Fruit fly (Drosophila melanogaster) whole organism, embryonic: ENCODE data around the gene Ugt35E1.

ENCODE experiments used
- BtbVII ChIP-seq: fragments of 200-800 bp; sonication (Bioruptor generic); optimal IDR thresholded peaks from 3 replicates; lab custom pipeline; 2017; ENCODE audit warnings: missing biosample characterization, mild to moderate bottlenecking, missing genetic modification characterization
- CG10543 ChIP-seq: fragments of 200-800 bp; sonication (Bioruptor generic); optimal IDR thresholded peaks from 3 replicates; lab custom pipeline; 2017; ENCODE audit warnings: missing biosample characterization, mild to moderate bottlenecking, missing genetic modification characterization, moderate library complexity
- CG10959 ChIP-seq: fragments of 200-800 bp; sonication (Bioruptor generic); IDR thresholded peaks from 2 replicates; pipeline ENCODE4 v1.3.6; 2022; ENCODE audit warnings: missing biosample characterization, missing genetic modification characterization
- CG11247 ChIP-seq: fragments of 200-800 bp; sonication (Bioruptor generic); IDR thresholded peaks from 2 replicates; pipeline ENCODE4 v1.3.6; 2022; ENCODE audit warnings: missing biosample characterization, missing genetic modification characterization
- CG12769 ChIP-seq: fragments of 200-800 bp; sonication (Bioruptor generic); optimal IDR thresholded peaks from 2 replicates; lab custom pipeline; 2019; ENCODE audit warnings: missing biosample characterization, mild to moderate bottlenecking, missing genetic modification characterization, moderate library complexity
- CG13296 ChIP-seq: fragments of 200-800 bp; sonication (Bioruptor generic); optimal IDR thresholded peaks from 3 replicates; lab custom pipeline; 2018; ENCODE audit warnings: missing biosample characterization, mild to moderate bottlenecking, missing genetic modification characterization
- CG13624 ChIP-seq: fragments of 200-800 bp; sonication (Bioruptor generic); optimal IDR thresholded peaks from 2 replicates; lab custom pipeline; 2016; ENCODE audit warnings: missing biosample characterization, missing genetic modification characterization
- CG18599 ChIP-seq: fragments of 200-800 bp; sonication (Bioruptor generic); optimal IDR thresholded peaks from 3 replicates; lab custom pipeline; 2017; ENCODE audit warnings: missing biosample characterization, missing genetic modification characterization, mild to moderate bottlenecking, moderate library complexity, missing genetic modification reagents
- CG2199 ChIP-seq: fragments of 200-800 bp; sonication (Bioruptor generic); IDR thresholded peaks from 3 replicates; pipeline ENCODE4 v1.3.6; 2022; ENCODE audit warnings: missing biosample characterization, missing genetic modification characterization
- CG30431 ChIP-seq: fragments of 200-800 bp; sonication (Bioruptor generic); optimal IDR thresholded peaks from 2 replicates; lab custom pipeline; 2017; ENCODE audit warnings: missing biosample characterization, missing genetic modification characterization
- CG31224 ChIP-seq: fragments of 200-800 bp; sonication (Bioruptor generic); IDR thresholded peaks from 2 replicates; pipeline ENCODE4 v1.3.6; 2022; ENCODE audit warnings: missing biosample characterization, missing genetic modification characterization
- CG3163 ChIP-seq: fragments of 200-800 bp; sonication (Bioruptor generic); optimal IDR thresholded peaks from 3 replicates; lab custom pipeline; 2016; ENCODE audit warnings: missing biosample characterization, missing genetic modification characterization
- CG34376 ChIP-seq: fragments of 200-800 bp; sonication (Bioruptor generic); optimal IDR thresholded peaks from 2 replicates; lab custom pipeline; 2018; ENCODE audit warnings: missing biosample characterization, mild to moderate bottlenecking, missing genetic modification characterization
- CG4820 ChIP-seq: fragments of 200-800 bp; sonication (Bioruptor generic); optimal IDR thresholded peaks from 3 replicates; lab custom pipeline; 2016; ENCODE audit warnings: missing biosample characterization, missing genetic modification characterization
- CG6765 ChIP-seq: fragments of 200-800 bp; sonication (Bioruptor generic); optimal IDR thresholded peaks from 3 replicates; lab custom pipeline; 2017; ENCODE audit warnings: missing biosample characterization, mild to moderate bottlenecking, missing genetic modification characterization
- CG7745 ChIP-seq: fragments of 200-800 bp; sonication (Bioruptor generic); optimal IDR thresholded peaks from 2 replicates; lab custom pipeline; 2018; ENCODE audit warnings: missing biosample characterization, mild to moderate bottlenecking, missing genetic modification characterization, moderate library complexity
- CG8290 ChIP-seq, 3 experiments: fragments of 200-800 bp; sonication (Bioruptor generic); optimal IDR thresholded peaks; 2 replicates each; lab custom pipeline; 2016 to 2019; ENCODE audit warnings: missing biosample characterization in 3 of 3, missing genetic modification characterization in 3 of 3, mild to moderate bottlenecking in 2 of 3, moderate library complexity in 1 of 3
- Chrac-16 ChIP-seq: fragments of 200-800 bp; sonication (Bioruptor generic); optimal IDR thresholded peaks from 3 replicates; lab custom pipeline; 2016; ENCODE audit warnings: missing biosample characterization, missing genetic modification characterization
- CrebB ChIP-seq: fragments of 200-800 bp; sonication (Bioruptor generic); optimal IDR thresholded peaks from 3 replicates; lab custom pipeline; 2018; ENCODE audit warnings: missing biosample characterization, mild to moderate bottlenecking, missing genetic modification characterization
- D19A ChIP-seq: fragments of 200-800 bp; optimal IDR thresholded peaks from 3 replicates; lab custom pipeline; 2019; ENCODE audit warnings: missing biosample characterization, mild to moderate bottlenecking, missing genetic modification characterization, moderate library complexity
- Dad ChIP-seq: fragments of 200-800 bp; sonication (Bioruptor generic); optimal IDR thresholded peaks from 3 replicates; lab custom pipeline; 2016; ENCODE audit warnings: missing biosample characterization, missing genetic modification characterization
- Dbx ChIP-seq: fragments of 200-800 bp; sonication (Bioruptor generic); IDR thresholded peaks from 3 replicates; pipeline ENCODE4 v1.3.6; 2022; ENCODE audit warnings: missing biosample characterization, missing genetic modification characterization
- Deaf1 ChIP-seq: fragments of 200-800 bp; optimal IDR thresholded peaks from 3 replicates; lab custom pipeline; 2019; ENCODE audit warnings: missing biosample characterization, mild to moderate bottlenecking, missing genetic modification characterization, moderate library complexity
- Ets65A ChIP-seq: fragments of 200-800 bp; sonication (Bioruptor generic); peaks from one replicate; lab custom pipeline; 2016; ENCODE audit warnings: missing biosample characterization, missing genetic modification characterization
- GATAe ChIP-seq: fragments of 200-800 bp; sonication (Bioruptor generic); conservative IDR thresholded peaks from 2 replicates; pipeline ENCODE4 v1.3.6; 2022; ENCODE audit warnings: missing biosample characterization, missing genetic modification characterization
- Hey ChIP-seq: fragments of 200-800 bp; sonication (Bioruptor generic); optimal IDR thresholded peaks from 3 replicates; lab custom pipeline; 2018; ENCODE audit warnings: missing biosample characterization, mild to moderate bottlenecking, missing genetic modification characterization
- Hr78 ChIP-seq, 2 experiments: fragments of 200-800 bp in 1 of 2; fragments of >200 bp in 1 of 2; sonication (Bioruptor generic) in 1 of 2; optimal IDR thresholded peaks; 2 replicates each; lab custom pipeline; 2017 to 2019; ENCODE audit warnings: missing biosample characterization in 2 of 2, missing genetic modification characterization in 2 of 2, mild to moderate bottlenecking in 1 of 2, moderate library complexity in 1 of 2
- MTF-1 ChIP-seq: fragments of 200-800 bp; sonication (Bioruptor generic); optimal IDR thresholded peaks from 2 replicates; lab custom pipeline; 2018; ENCODE audit warnings: missing biosample characterization, mild to moderate bottlenecking, missing genetic modification characterization, borderline replicate concordance
- Med ChIP-seq: fragments of 200-800 bp; sonication (Bioruptor generic); peaks from one replicate; lab custom pipeline; 2016; ENCODE audit warnings: missing biosample characterization, missing genetic modification characterization, mild to moderate bottlenecking, inconsistent platforms, moderate library complexity
- NFAT ChIP-seq: fragments of 200-800 bp; sonication (Bioruptor generic); IDR thresholded peaks from 2 replicates; pipeline ENCODE4 v1.3.6; 2022; ENCODE audit warnings: missing biosample characterization, missing genetic modification characterization
- Pdp1 ChIP-seq, 2 experiments: fragments of 200-800 bp; sonication (Bioruptor generic); optimal IDR thresholded peaks; 3 replicates each; lab custom pipeline; 2016; ENCODE audit warnings: missing biosample characterization in 2 of 2, missing genetic modification characterization in 2 of 2, mild to moderate bottlenecking in 1 of 2, moderate library complexity in 1 of 2
- br ChIP-seq: fragments of >200 bp; optimal IDR thresholded peaks from 2 replicates; lab custom pipeline; 2017
- cwo ChIP-seq: fragments of 200-800 bp; sonication (Bioruptor generic); optimal IDR thresholded peaks from 3 replicates; lab custom pipeline; 2017; ENCODE audit warnings: missing biosample characterization, missing genetic modification characterization, mild to moderate bottlenecking, moderate library complexity, missing genetic modification reagents
- exex ChIP-seq: fragments of 200-800 bp; sonication (Bioruptor generic); optimal IDR thresholded peaks from 4 replicates; lab custom pipeline; 2018; ENCODE audit warnings: missing biosample characterization, mild to moderate bottlenecking, missing genetic modification characterization, moderate library complexity
- gem ChIP-seq: fragments of 200-800 bp; sonication (Bioruptor generic); optimal IDR thresholded peaks from 2 replicates; lab custom pipeline; 2019; ENCODE audit warnings: missing biosample characterization, mild to moderate bottlenecking, missing genetic modification characterization, moderate library complexity
- grn ChIP-seq: fragments of 200-800 bp; sonication (Bioruptor generic); optimal IDR thresholded peaks from 3 replicates; lab custom pipeline; 2017; ENCODE audit warnings: missing biosample characterization, missing genetic modification characterization
- gsb ChIP-seq: fragments of 200-800 bp; sonication (Bioruptor generic); IDR thresholded peaks from 2 replicates; pipeline ENCODE4 v1.3.6; 2022; ENCODE audit warnings: missing biosample characterization, missing genetic modification characterization
- mirr ChIP-seq: fragments of 200-800 bp; sonication (Bioruptor generic); optimal IDR thresholded peaks from 3 replicates; lab custom pipeline; 2018; ENCODE audit warnings: missing biosample characterization, mild to moderate bottlenecking, missing genetic modification characterization
- nom ChIP-seq: fragments of 200-800 bp; sonication (Bioruptor generic); optimal IDR thresholded peaks from 2 replicates; lab custom pipeline; 2017; ENCODE audit warnings: missing biosample characterization, missing genetic modification characterization, mild to moderate bottlenecking, moderate library complexity, missing genetic modification reagents
- onecut ChIP-seq: fragments of 200-800 bp; sonication (Bioruptor generic); IDR thresholded peaks from 2 replicates; pipeline ENCODE4 v1.3.6; 2022; ENCODE audit warnings: missing biosample characterization, missing genetic modification characterization
- p53 ChIP-seq: fragments of 200-800 bp; sonication (Bioruptor generic); optimal IDR thresholded peaks from 2 replicates; lab custom pipeline; 2016; ENCODE audit warnings: missing biosample characterization, missing genetic modification characterization
- rib ChIP-seq: fragments of 200-800 bp; sonication (Bioruptor generic); IDR thresholded peaks from 2 replicates; pipeline ENCODE4 v1.3.6; 2022; ENCODE audit warnings: missing biosample characterization, missing genetic modification characterization
- salm ChIP-seq: fragments of 200-800 bp; sonication (Bioruptor generic); optimal IDR thresholded peaks from 2 replicates; lab custom pipeline; 2018; ENCODE audit warnings: missing biosample characterization, mild to moderate bottlenecking, missing genetic modification characterization
- sd ChIP-seq: fragments of 200-800 bp; sonication (Bioruptor generic); optimal IDR thresholded peaks from 3 replicates; lab custom pipeline; 2018; ENCODE audit warnings: missing biosample characterization, mild to moderate bottlenecking, missing genetic modification characterization, moderate library complexity
- sob ChIP-seq: fragments of 200-800 bp; sonication (Bioruptor generic); IDR thresholded peaks from 2 replicates; pipeline ENCODE4 v1.3.6; 2022; ENCODE audit warnings: missing biosample characterization, missing genetic modification characterization
- sr ChIP-seq: fragments of 200-800 bp; sonication (Bioruptor generic); IDR thresholded peaks from 3 replicates; pipeline ENCODE4 v1.3.6; 2022; ENCODE audit warnings: missing biosample characterization, missing genetic modification characterization
- sug ChIP-seq: fragments of 200-800 bp; optimal IDR thresholded peaks from 2 replicates; lab custom pipeline; 2019; ENCODE audit warnings: missing biosample characterization, mild to moderate bottlenecking, missing genetic modification characterization, moderate library complexity
- vnd ChIP-seq: fragments of 200-800 bp; sonication (Bioruptor generic); IDR thresholded peaks from 3 replicates; pipeline ENCODE4 v1.3.6; 2022; ENCODE audit warnings: missing biosample characterization, missing genetic modification characterization; ENCODE audit not compliant: partially characterized antibody
- vvl ChIP-seq: fragments of 200-800 bp; sonication (Bioruptor generic); IDR thresholded peaks from 2 replicates; pipeline ENCODE4 v1.3.6; 2022; ENCODE audit warnings: missing biosample characterization, missing genetic modification characterization
- wdn ChIP-seq: fragments of 200-800 bp; sonication (Bioruptor generic); IDR thresholded peaks from 2 replicates; pipeline ENCODE4 v1.3.6; 2022; ENCODE audit warnings: missing biosample characterization, missing genetic modification characterization
- yki ChIP-seq: fragments of >200 bp; optimal IDR thresholded peaks from 3 replicates; lab custom pipeline; 2018

Gene Ugt35E1

dm6 chr3R:11199227-11199835 is 33.5 kb upstream of the Ugt35E1 start:
- TF ChIP-seq sob (GFP tag; lab: Robert Waterston, UW) (0 out of 2 replicates have a peak, but pooled peaks have one; percentile 9), D19A (no peak), cwo (GFP tag; lab: Kevin White, UChicago) (peak; percentile 86), Deaf1 (peak; percentile 23), CG11247 (0 out of 2 replicates have a peak, but pooled peaks have one; percentile 29), Chrac-16 (no peak), yki (lab: Kevin White, UChicago) (no peak), CG8290 (GFP tag; optimal IDR thresholded peaks at IDR 0.05; lab: Kevin White, UChicago) (no peak), CG8290 (tag; optimal IDR thresholded peaks at IDR 0.05; lab: Kevin White, UChicago) (no peak), mirr (GFP tag; lab: Kevin White, UChicago) (peak; percentile 86), Dad (GFP tag; lab: Kevin White, UChicago) (no peak), Pdp1 (GFP tag; optimal IDR thresholded peaks at IDR 0.05; lab: Kevin White, UChicago) (peak in 1 of 2 experiments; percentile 84), onecut (GFP tag; lab: Robert Waterston, UW) (no peak), sug (tag; lab: Kevin White, UChicago) (peak; percentile 97), br (lab: Kevin White, UChicago) (no peak), CG31224 (GFP tag; lab: Robert Waterston, UW) (peak; percentile 74), CG10543 (GFP tag; lab: Kevin White, UChicago) (peak; percentile 24), CG12769 (tag; lab: Kevin White, UChicago) (peak; percentile 6), Hey (peak; percentile 83), Hr78 (GFP tag; optimal IDR thresholded peaks at IDR 0.05; lab: Kevin White, UChicago) (peak in 1 of 2 experiments; percentile 59), CrebB (tag; lab: Kevin White, UChicago) (no peak), vnd (GFP tag; lab: Robert Waterston, UW) (0 out of 3 replicates have a peak, but pooled peaks have one; percentile 31), exex (peak; percentile 98), CG4820 (no peak), grn (GFP tag; lab: Kevin White, UChicago) (peak; percentile 87), p53 (GFP tag; lab: Kevin White, UChicago) (no peak), CG7745 (peak; percentile 29), gem (tag; lab: Kevin White, UChicago) (peak; percentile 41), wdn (GFP tag; lab: Robert Waterston, UW) (no peak), sd (peak; percentile 82), CG6765 (GFP tag; lab: Kevin White, UChicago) (peak; percentile 12), CG10959 (no peak), CG34376 (GFP tag; lab: Kevin White, UChicago) (peak; percentile 64), BtbVII (GFP tag; lab: Kevin White, UChicago) (peak; percentile 32), rib (GFP tag; lab: Robert Waterston, UW) (no peak), CG18599 (GFP tag; lab: Kevin White, UChicago) (no peak), salm (tag; lab: Kevin White, UChicago) (peak; percentile 11), Ets65A (GFP tag; lab: Kevin White, UChicago) (peak; percentile 25), Med (GFP tag; lab: Kevin White, UChicago) (peak; percentile 50), GATAe (GFP tag; lab: Robert Waterston, UW) (peak; percentile 21; the same call in 1 of the 2 replicates)
- TF ChIP-seq, all 482 proteins: peak for 25

- TF ChIP-seq CG2199 (GFP tag; lab: Robert Waterston, UW) (peak; percentile 67; the same call in 1 of the 3 replicates), gsb (GFP tag; lab: Robert Waterston, UW) (no peak), CG3163 (GFP tag; lab: Kevin White, UChicago) (peak; percentile 43), vvl (peak; percentile 46; the same call in 1 of the 2 replicates), CG13624 (peak; percentile 12), CG13296 (no peak), sr (no peak), NFAT (GFP tag; lab: Robert Waterston, UW) (peak; percentile 60; the same call in 1 of the 2 replicates), CG30431 (GFP tag; lab: Kevin White, UChicago) (no peak), MTF-1 (GFP tag; lab: Kevin White, UChicago) (peak; percentile 4), nom (no peak), Dbx (no peak)
These were observed 32.2 kb upstream of the Ugt35E1 start for dm6 chr3R:11198062-11198472.
